Worm (Caenorhabditis elegans) whole organism, L4 larva: ENCODE results near the gene atln-2.

Experiments used
- D1046.2 ChIP-seq: fragments of 200-800 bp; sonication (Bioruptor generic); IDR thresholded peaks from 2 replicates; pipeline ENCODE4 v1.3.6; 2022; ENCODE audit warnings: missing genetic modification characterization, missing compliant biosample characterization
- F26F4.8 ChIP-seq: fragments of 200-800 bp; sonication (Bioruptor generic); conservative IDR thresholded peaks from 2 replicates; pipeline ENCODE4 v1.3.6; 2022; ENCODE audit warnings: missing genetic modification characterization, missing compliant biosample characterization
- F49E8.2 ChIP-seq: sonication (generic microtip); optimal IDR thresholded peaks from 2 replicates; lab custom pipeline; 2016; ENCODE audit warnings: missing compliant biosample characterization, mild to moderate bottlenecking, missing genetic modification characterization, borderline replicate concordance
- T20F7.1 ChIP-seq: fragments of 200-800 bp; sonication (Bioruptor generic); optimal IDR thresholded peaks from 2 replicates; lab custom pipeline; 2018; ENCODE audit warnings: mild to moderate bottlenecking, missing genetic modification characterization, missing compliant biosample characterization
- T26A8.4 ChIP-seq: fragments of 200-800 bp; sonication (Bioruptor generic); IDR thresholded peaks from 2 replicates; pipeline ENCODE4 v1.3.6; 2022; ENCODE audit warnings: missing genetic modification characterization, missing compliant biosample characterization
- Y105C5A.15 ChIP-seq: fragments of 200-800 bp; sonication (Bioruptor generic); IDR thresholded peaks from 2 replicates; pipeline ENCODE4 v1.3.6; 2022; ENCODE audit warnings: missing genetic modification characterization, missing compliant biosample characterization
- Y48G9A.11 ChIP-seq: fragments of 200-800 bp; sonication (Bioruptor generic); IDR thresholded peaks from 2 replicates; pipeline ENCODE4 v1.3.6; 2022; ENCODE audit warnings: missing genetic modification reagents, missing genetic modification characterization, missing compliant biosample characterization
- Y5F2A.4 ChIP-seq: fragments of 200-800 bp; sonication (Bioruptor generic); optimal IDR thresholded peaks from 2 replicates; lab custom pipeline; 2018; ENCODE audit warnings: mild to moderate bottlenecking, missing genetic modification characterization, missing compliant biosample characterization
- Y75B8A.6 ChIP-seq: fragments of 200-800 bp; sonication (Bioruptor generic); IDR thresholded peaks from 2 replicates; pipeline ENCODE4 v1.3.6; 2022; ENCODE audit warnings: missing genetic modification reagents, missing genetic modification characterization, missing compliant biosample characterization
- aly-2 ChIP-seq: sonication (generic microtip); optimal IDR thresholded peaks from 2 replicates; lab custom pipeline; 2018; ENCODE audit warnings: missing biosample characterization, missing genetic modification characterization
- ama-1 ChIP-seq: fragments of 150-350 bp; optimal IDR thresholded peaks from 2 replicates; lab custom pipeline; 2014; ENCODE audit warnings: inconsistent platforms, mixed read lengths
- attf-4 ChIP-seq: sonication (generic microtip); optimal IDR thresholded peaks from 3 replicates; lab custom pipeline; 2017; ENCODE audit warnings: missing biosample characterization, missing genetic modification characterization
- ceh-20 ChIP-seq: fragments of 200-800 bp; sonication (Bioruptor generic); IDR thresholded peaks from 2 replicates; pipeline ENCODE4 v1.3.6; 2022; ENCODE audit warnings: missing genetic modification reagents, missing genetic modification characterization, missing compliant biosample characterization
- ceh-28 ChIP-seq: fragments of 150-350 bp; optimal IDR thresholded peaks from 2 replicates; lab custom pipeline; 2014; ENCODE audit warnings: missing biosample characterization, missing genetic modification reagents, missing genetic modification characterization
- ceh-32 ChIP-seq: sonication (generic microtip); optimal IDR thresholded peaks from 2 replicates; lab custom pipeline; 2016; ENCODE audit warnings: mild to moderate bottlenecking, missing genetic modification characterization, missing compliant biosample characterization; ENCODE audit not compliant: poor library complexity
- ceh-62 ChIP-seq: sonication (generic microtip); optimal IDR thresholded peaks from 2 replicates; lab custom pipeline; 2017; ENCODE audit warnings: missing biosample characterization, missing genetic modification characterization
- ces-1 ChIP-seq: fragments of 150-350 bp; sonication (generic microtip); optimal IDR thresholded peaks from 4 replicates; lab custom pipeline; 2014; ENCODE audit warnings: missing biosample characterization, missing genetic modification reagents, missing genetic modification characterization
- duxl-1 ChIP-seq: sonication (generic microtip); optimal IDR thresholded peaks from 2 replicates; lab custom pipeline; 2016; ENCODE audit warnings: mild to moderate bottlenecking, missing genetic modification characterization, moderate library complexity, missing compliant biosample characterization; ENCODE audit not compliant: poor library complexity
- egl-27 ChIP-seq: sonication (generic microtip); optimal IDR thresholded peaks from 3 replicates; lab custom pipeline; 2017; ENCODE audit warnings: missing biosample characterization, missing genetic modification reagents, missing genetic modification characterization
- egl-43 ChIP-seq: fragments of 200-800 bp; sonication (Bioruptor generic); IDR thresholded peaks from 2 replicates; pipeline ENCODE4 v1.3.6; 2022; ENCODE audit warnings: missing genetic modification reagents, missing genetic modification characterization, missing compliant biosample characterization
- gei-8 ChIP-seq: fragments of 200-800 bp; sonication (Bioruptor generic); optimal IDR thresholded peaks from 2 replicates; lab custom pipeline; 2018; ENCODE audit warnings: mild to moderate bottlenecking, missing genetic modification characterization, missing compliant biosample characterization
- hlh-11 ChIP-seq: fragments of 200-800 bp; sonication (Bioruptor generic); optimal IDR thresholded peaks from 2 replicates; lab custom pipeline; 2018; ENCODE audit warnings: mild to moderate bottlenecking, missing genetic modification characterization, missing compliant biosample characterization
- hmg-1.1 ChIP-seq: fragments of 200-800 bp; sonication (Bioruptor generic); IDR thresholded peaks from 2 replicates; pipeline ENCODE4 v1.3.6; 2022; ENCODE audit warnings: missing genetic modification reagents, missing genetic modification characterization, missing compliant biosample characterization
- jun-1 ChIP-seq: fragments of 150-350 bp; optimal IDR thresholded peaks from 2 replicates; lab custom pipeline; 2014; ENCODE audit warnings: missing biosample characterization, missing genetic modification reagents, missing genetic modification characterization
- lim-7 ChIP-seq: fragments of 200-800 bp; sonication (Bioruptor generic); IDR thresholded peaks from 2 replicates; pipeline ENCODE4 v1.3.6; 2022; ENCODE audit warnings: missing genetic modification characterization, missing compliant biosample characterization
- lin-15B ChIP-seq: fragments of 150-350 bp; sonication (generic microtip); optimal IDR thresholded peaks from 3 replicates; lab custom pipeline; 2014; ENCODE audit warnings: missing biosample characterization, missing genetic modification characterization
- lin-39 ChIP-seq: fragments of 150-350 bp; optimal IDR thresholded peaks from 2 replicates; lab custom pipeline; 2014; ENCODE audit warnings: missing biosample characterization, missing genetic modification reagents, missing genetic modification characterization
- lir-3 ChIP-seq: sonication (generic microtip); optimal IDR thresholded peaks from 2 replicates; lab custom pipeline; 2016; ENCODE audit warnings: mild to moderate bottlenecking, missing genetic modification characterization, missing compliant biosample characterization
- madf-9 ChIP-seq: fragments of 200-800 bp; sonication (Bioruptor generic); conservative IDR thresholded peaks from 2 replicates; pipeline ENCODE4 v1.3.6; 2022; ENCODE audit warnings: missing genetic modification reagents, missing genetic modification characterization, missing compliant biosample characterization
- mdl-1 ChIP-seq, 2 experiments: fragments of 150-350 bp in 1 of 2; sonication (generic microtip) in 1 of 2; optimal IDR thresholded peaks; 2 replicates each; lab custom pipeline; 2014 to 2017; ENCODE audit warnings: missing biosample characterization in 2 of 2, missing genetic modification characterization in 2 of 2
- mep-1 ChIP-seq: fragments of 150-350 bp; sonication (generic microtip); optimal IDR thresholded peaks from 3 replicates; lab custom pipeline; 2014; ENCODE audit warnings: missing biosample characterization, missing genetic modification characterization
- nhr-237 ChIP-seq: sonication (generic microtip); optimal IDR thresholded peaks from 2 replicates; lab custom pipeline; 2017; ENCODE audit warnings: missing biosample characterization, missing genetic modification characterization
- nhr-25 ChIP-seq: sonication (generic microtip); optimal IDR thresholded peaks from 2 replicates; lab custom pipeline; 2017; ENCODE audit warnings: missing genetic modification characterization, mild to moderate bottlenecking, missing compliant biosample characterization, antibody characterized with exemption, moderate library complexity, borderline replicate concordance; ENCODE audit not compliant: insufficient read depth
- nhr-41 ChIP-seq: fragments of 200-800 bp; sonication (Bioruptor generic); IDR thresholded peaks from 2 replicates; pipeline ENCODE4 v1.3.6; 2022; ENCODE audit warnings: missing genetic modification reagents, missing genetic modification characterization, missing compliant biosample characterization
- nhr-42 ChIP-seq: fragments of 200-800 bp; sonication (Bioruptor generic); IDR thresholded peaks from 2 replicates; pipeline ENCODE4 v1.3.6; 2022; ENCODE audit warnings: missing genetic modification characterization, missing compliant biosample characterization
- nhr-48 ChIP-seq: sonication (generic microtip); optimal IDR thresholded peaks from 2 replicates; lab custom pipeline; 2016; ENCODE audit warnings: mild to moderate bottlenecking, missing genetic modification characterization, missing compliant biosample characterization
- pha-4 ChIP-seq, 2 experiments: fragments of 150-350 bp in 1 of 2; fragments of 200-800 bp in 1 of 2; sonication (Bioruptor generic) in 1 of 2; IDR thresholded peaks in 1 of 2; optimal IDR thresholded peaks in 1 of 2; 2 replicates each; pipeline versions ENCODE4 v1.3.6 to Lab custom; 2014 to 2022; ENCODE audit warnings: missing genetic modification characterization in 2 of 2, missing genetic modification reagents in 2 of 2, missing biosample characterization in 1 of 2, missing compliant biosample characterization in 1 of 2
- pqm-1 ChIP-seq: sonication (generic microtip); optimal IDR thresholded peaks from 2 replicates; lab custom pipeline; 2017; ENCODE audit warnings: missing biosample characterization, missing genetic modification characterization
- rbr-2 ChIP-seq: sonication (generic microtip); optimal IDR thresholded peaks from 2 replicates; lab custom pipeline; 2016; ENCODE audit warnings: missing genotype, missing genetic modification characterization, missing compliant biosample characterization
- saeg-2 ChIP-seq: fragments of 200-800 bp; sonication (Bioruptor generic); IDR thresholded peaks from 2 replicates; pipeline ENCODE4 v1.3.6; 2022; ENCODE audit warnings: missing genetic modification reagents, missing genetic modification characterization, missing compliant biosample characterization
- sdz-12 ChIP-seq: fragments of 200-800 bp; sonication (Bioruptor generic); optimal IDR thresholded peaks from 2 replicates; lab custom pipeline; 2018; ENCODE audit warnings: mild to moderate bottlenecking, missing genetic modification characterization, missing compliant biosample characterization
- set-16 ChIP-seq: fragments of 200-800 bp; sonication (Bioruptor generic); IDR thresholded peaks from 2 replicates; pipeline ENCODE4 v1.3.6; 2022; ENCODE audit warnings: missing genetic modification reagents, missing genetic modification characterization, missing compliant biosample characterization
- snpc-1.2 ChIP-seq: fragments of 200-800 bp; sonication (Bioruptor generic); IDR thresholded peaks from 2 replicates; pipeline ENCODE4 v1.3.6; 2022; ENCODE audit warnings: missing genetic modification reagents, missing genetic modification characterization, missing compliant biosample characterization
- tag-97 ChIP-seq: fragments of 200-800 bp; sonication (Bioruptor generic); IDR thresholded peaks from 2 replicates; pipeline ENCODE4 v1.3.6; 2022; ENCODE audit warnings: missing genetic modification characterization, missing compliant biosample characterization
- tra-1 ChIP-seq: fragments of 200-800 bp; sonication (Bioruptor generic); IDR thresholded peaks from 2 replicates; pipeline ENCODE4 v1.3.6; 2022; ENCODE audit warnings: missing genetic modification reagents, missing genetic modification characterization, missing compliant biosample characterization
- unc-39 ChIP-seq: sonication (generic microtip); optimal IDR thresholded peaks from 2 replicates; lab custom pipeline; 2017; ENCODE audit warnings: missing biosample characterization, missing genetic modification characterization
- zfp-2 ChIP-seq: sonication (generic microtip); optimal IDR thresholded peaks from 2 replicates; lab custom pipeline; 2016; ENCODE audit warnings: mild to moderate bottlenecking, missing genetic modification characterization, missing compliant biosample characterization
- zfp-3 ChIP-seq: fragments of 200-800 bp; sonication (Bioruptor generic); conservative IDR thresholded peaks from 2 replicates; pipeline ENCODE4 v1.3.6; 2022; ENCODE audit warnings: missing genetic modification reagents, missing genetic modification characterization, missing compliant biosample characterization
- zip-11 ChIP-seq: fragments of 200-800 bp; sonication (Bioruptor generic); IDR thresholded peaks from 2 replicates; pipeline ENCODE4 v1.3.6; 2022; ENCODE audit warnings: missing genetic modification characterization, missing compliant biosample characterization

The atln-2 gene

ce11 chrIV:15038821-15039220 lies 57.4 kb downstream of the atln-2 start:
- TF ChIP-seq tra-1 (0 out of 2 replicates have a peak, but pooled peaks have one; percentile 22), T20F7.1 (no peak), set-16 (peak; percentile 90), hlh-11 (tag; lab: Kevin White, UChicago) (no peak), egl-43 (GFP tag; lab: Robert Waterston, UW) (peak; percentile 65), saeg-2 (GFP tag; lab: Robert Waterston, UW) (no peak), ceh-62 (tag; lab: Kevin White, UChicago) (no peak), pha-4 (GFP tag; IDR thresholded peaks at IDR 0.05; lab: Robert Waterston, UW) (peak; percentile 46; the same call in 1 of the 2 replicates), pha-4 (tag; optimal IDR thresholded peaks at IDR 0.05; lab: Kevin White, UChicago) (no peak), lim-7 (GFP tag; lab: Robert Waterston, UW) (0 out of 2 replicates have a peak, but pooled peaks have one; percentile 14), Y105C5A.15 (GFP tag; lab: Robert Waterston, UW) (0 out of 2 replicates have a peak, but pooled peaks have one; percentile 9), snpc-1.2 (GFP tag; lab: Robert Waterston, UW) (peak; percentile 72), Y48G9A.11 (GFP tag; lab: Robert Waterston, UW) (peak; percentile 37; the same call in 1 of the 2 replicates), Y75B8A.6 (GFP tag; lab: Robert Waterston, UW) (0 out of 2 replicates have a peak, but pooled peaks have one; percentile 30)

- TF ChIP-seq mep-1 (peak; percentile 80), lin-39 (tag; lab: Kevin White, UChicago) (no peak), unc-39 (tag; lab: Kevin White, UChicago) (no peak), nhr-237 (tag; lab: Kevin White, UChicago) (peak; percentile 31), tag-97 (GFP tag; lab: Robert Waterston, UW) (no peak), ceh-28 (tag; lab: Kevin White, UChicago) (no peak), duxl-1 (no peak), F26F4.8 (GFP tag; lab: Robert Waterston, UW) (no peak), ces-1 (GFP tag; lab: Kevin White, UChicago) (no peak), nhr-48 (tag; lab: Kevin White, UChicago) (no peak), pqm-1 (tag; lab: Kevin White, UChicago) (no peak), nhr-41 (GFP tag; lab: Robert Waterston, UW) (no peak), madf-9 (0 out of 2 replicates have a peak, but pooled peaks have one; percentile 20), aly-2 (tag; lab: Kevin White, UChicago) (no peak), attf-4 (tag; lab: Kevin White, UChicago) (no peak), D1046.2 (GFP tag; lab: Robert Waterston, UW) (no peak), zfp-3 (peak; percentile 75; the same call in 1 of the 2 replicates), ceh-20 (0 out of 2 replicates have a peak, but pooled peaks have one; percentile 51), zfp-2 (no peak), zip-11 (GFP tag; lab: Robert Waterston, UW) (no peak), egl-27 (tag; lab: Kevin White, UChicago) (no peak), lin-15B (tag; lab: Kevin White, UChicago) (no peak), Y5F2A.4 (GFP tag; lab: Kevin White, UChicago) (no peak), ama-1 (lab: Kevin White, UChicago) (peak; percentile 67), saeg-2 (GFP tag; lab: Robert Waterston, UW) (no peak), hmg-1.1 (peak; percentile 77), F49E8.2 (tag; lab: Kevin White, UChicago) (peak; percentile 81), rbr-2 (tag; lab: Kevin White, UChicago) (peak; percentile 77), T26A8.4 (GFP tag; lab: Robert Waterston, UW) (peak; percentile 76), nhr-25 (tag; lab: Kevin White, UChicago) (no peak), mdl-1 (tag; optimal IDR thresholded peaks at IDR 0.05; lab: Kevin White, UChicago) (no peak), jun-1 (tag; lab: Kevin White, UChicago) (peak; percentile 50), gei-8 (GFP tag; lab: Kevin White, UChicago) (no peak), egl-43 (GFP tag; lab: Robert Waterston, UW) (no peak), snpc-1.2 (GFP tag; lab: Robert Waterston, UW) (peak; percentile 95), ceh-32 (tag; lab: Kevin White, UChicago) (no peak), sdz-12 (GFP tag; lab: Kevin White, UChicago) (no peak), lir-3 (tag; lab: Kevin White, UChicago) (no peak), nhr-42 (no peak)
Measured at ce11 chrIV:15039477-15039876, 58.1 kb downstream of the atln-2 start, which contains the start of gene hrpu-1. Gene hrpu-1, plus strand, starts transcription at chrIV:15039616.
